Fruit fly (Drosophila melanogaster): Measurements from ENCODE around the gene bnb.
A peak's percentile ranks its signal among the peaks of the same experiment; 100 is the strongest.

bnb gene

DNA sequence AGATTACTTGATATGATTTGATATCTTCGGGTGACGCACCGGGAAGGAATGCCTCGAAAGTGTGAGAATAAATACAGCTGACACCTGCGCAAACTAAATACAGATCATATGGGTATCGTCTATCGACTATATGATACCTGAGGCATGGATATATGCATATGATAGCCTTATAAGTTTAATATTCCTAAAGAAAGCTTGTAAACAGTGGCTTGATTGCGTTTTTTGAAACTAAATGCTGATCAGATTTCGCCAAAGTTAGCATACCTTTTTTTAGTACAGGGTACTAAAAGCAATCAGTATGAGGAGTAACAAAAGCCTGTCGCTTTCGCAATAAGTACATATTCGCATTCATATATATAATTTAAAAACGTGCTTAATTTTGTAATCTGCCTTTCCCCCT lies 36.9 kb upstream of the bnb start (continued):
- TF ChIP-seq chn (GFP tag; optimal IDR thresholded peaks at IDR 0.05) (no peak), Meics (GFP tag; optimal IDR thresholded peaks at IDR 0.05) (peak; percentile 38), CG11093 (GFP tag; IDR thresholded peaks at IDR 0.05) (0 out of 3 replicates have a peak, but pooled peaks have one; percentile 32), tup (GFP tag; optimal IDR thresholded peaks at IDR 0.05) (no peak), yki (optimal IDR thresholded peaks at IDR 0.05) (no peak), CG10267 (tag; optimal IDR thresholded peaks at IDR 0.05) (peak; percentile 6), ci (GFP tag; IDR thresholded peaks at IDR 0.05) (no peak), Sin3A (optimal IDR thresholded peaks at IDR 0.05) (no peak), CG11723 (GFP tag; optimal IDR thresholded peaks at IDR 0.05) (no peak), CG34422 (GFP tag; IDR thresholded peaks at IDR 0.05) (peak; percentile 78; the same call in 2 of the 3 replicates), sr (GFP tag; IDR thresholded peaks at IDR 0.05) (no peak), B-H1 (GFP tag; IDR thresholded peaks at IDR 0.05) (no peak), lilli (GFP tag; optimal IDR thresholded peaks at IDR 0.05) (peak; percentile 50), C15 (GFP tag; IDR thresholded peaks at IDR 0.05) (0 out of 3 replicates have a peak, but pooled peaks have one; percentile 40), Aef1 (GFP tag; IDR thresholded peaks at IDR 0.05) (no peak), CG18262 (tag; optimal IDR thresholded peaks at IDR 0.05) (peak; percentile 1), Oli (tag; optimal IDR thresholded peaks at IDR 0.05) (no peak), dm (GFP tag; optimal IDR thresholded peaks at IDR 0.05) (no peak), nerfin-1 (tag; optimal IDR thresholded peaks at IDR 0.05) (no peak), corto (GFP tag; optimal IDR thresholded peaks at IDR 0.05) (peak; percentile 10), ems (GFP tag; optimal IDR thresholded peaks at IDR 0.05) (no peak), Dbx (GFP tag; IDR thresholded peaks at IDR 0.05) (peak; percentile 42; the same call in 1 of the 3 replicates), Mrtf (GFP tag; IDR thresholded peaks at IDR 0.05) (0 out of 3 replicates have a peak, but pooled peaks have one; percentile 15), Pdp1 (GFP tag; optimal IDR thresholded peaks at IDR 0.05) (peak in 1 of 2 experiments; percentile 35), CG1529 (GFP tag; optimal IDR thresholded peaks at IDR 0.05) (no peak), Fer3 (tag; optimal IDR thresholded peaks at IDR 0.05) (peak; percentile 41), eyg (GFP tag; optimal IDR thresholded peaks at IDR 0.05) (no peak), repo (GFP tag; optimal IDR thresholded peaks at IDR 0.05) (no peak), Dip3 (GFP tag; optimal IDR thresholded peaks at IDR 0.05) (peak; percentile 27), CG4282 (GFP tag; optimal IDR thresholded peaks at IDR 0.05) (no peak), ken (GFP tag; IDR thresholded peaks at IDR 0.05) (no peak), CG1832 (GFP tag; optimal IDR thresholded peaks at IDR 0.05) (no peak), CG10462 (GFP tag; optimal IDR thresholded peaks at IDR 0.05) (no peak), tin (GFP tag; optimal IDR thresholded peaks at IDR 0.05) (no peak), Trl (optimal IDR thresholded peaks at IDR 0.05) (no peak), Trl (GFP tag; optimal IDR thresholded peaks at IDR 0.05) (peak; percentile 13), Adf1 (GFP tag; IDR thresholded peaks at IDR 0.05) (no peak), row (GFP tag; IDR thresholded peaks at IDR 0.05) (0 out of 3 replicates have a peak, but pooled peaks have one; percentile 21), ssp (GFP tag; IDR thresholded peaks at IDR 0.05) (no peak), gt (GFP tag; IDR thresholded peaks at IDR 0.05) (no peak), CG3995 (GFP tag; optimal IDR thresholded peaks at IDR 0.05) (no peak), CG7987 (GFP tag; optimal IDR thresholded peaks at IDR 0.05) (no peak), danr (GFP tag; IDR thresholded peaks at IDR 0.05) (no peak), lbe (GFP tag; optimal IDR thresholded peaks at IDR 0.05) (peak; percentile 72), Opbp (GFP tag; IDR thresholded peaks at IDR 0.05; ENCODE audit: partially characterized antibody) (no peak), CG3847 (GFP tag; IDR thresholded peaks at IDR 0.05) (no peak), usp (GFP tag; optimal IDR thresholded peaks at IDR 0.05) (no peak), Optix (GFP tag; IDR thresholded peaks at IDR 0.05) (0 out of 3 replicates have a peak, but pooled peaks have one; percentile 31), ato (GFP tag; IDR thresholded peaks at IDR 0.05; ENCODE audit: partially characterized antibody) (no peak), Nf-YA (GFP tag; IDR thresholded peaks at IDR 0.05) (no peak), Doc2 (GFP tag; IDR thresholded peaks at IDR 0.05) (no peak), ase (GFP tag; IDR thresholded peaks at IDR 0.05) (0 out of 3 replicates have a peak, but pooled peaks have one; percentile 42), pan (optimal IDR thresholded peaks at IDR 0.05) (no peak), pan (GFP tag; optimal IDR thresholded peaks at IDR 0.05 in 1 of 2, IDR thresholded peaks at IDR 0.05 in 1 of 2) (peak in 1 of 2 experiments; percentile 34)
